Worm (Caenorhabditis elegans): ENCODE data around the gene srh-212.
"Not testable (repeated sequence)": the region's sequence is repeated elsewhere in the genome, so short reads cannot be mapped to it uniquely, and the experiment has no call there.

srh-212 gene

DNA sequence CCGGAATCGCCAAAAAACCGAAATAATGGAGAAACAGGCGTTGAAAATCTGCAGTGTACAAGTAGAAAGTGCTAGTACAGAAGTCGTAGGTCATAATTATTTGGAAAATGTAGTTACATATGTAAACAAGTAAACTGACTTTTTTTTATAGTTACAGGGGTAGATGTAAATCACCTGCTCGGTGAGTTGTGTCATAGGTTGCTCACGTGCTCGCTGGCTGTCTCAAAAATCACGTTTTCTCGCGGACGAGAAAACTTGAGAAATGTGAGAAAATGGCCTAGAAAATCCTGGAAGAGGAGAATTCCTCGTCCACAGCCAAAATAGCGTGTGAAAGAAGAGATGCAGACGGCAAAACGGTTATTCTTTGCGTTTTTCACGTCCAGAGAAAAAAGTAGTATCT is at the start of gene srh-212:
TSS of gene srh-212 (minus strand) at position 101 of the 400 bp plus-strand sequence.
- not testable (repeated sequence) for TF ChIP-seq K02D7.2, ceh-18, pros-1 (tag; optimal IDR thresholded peaks at IDR 0.05)

ce11 chrV:3644193-3644693 is 47.3 kb upstream of the srh-212 start, which contains the start of gene F59B1.8:
Gene F59B1.8 (minus strand): TSS chrV:3644243.
- peak; percentile 37 for TF ChIP-seq elt-2 (tag; optimal IDR thresholded peaks at IDR 0.05)
- TF ChIP-seq tbx-2 (tag; optimal IDR thresholded peaks at IDR 0.05) = peak; percentile 18
- TF ChIP-seq unc-55 (GFP tag; optimal IDR thresholded peaks at IDR 0.05) = no peak

- TF ChIP-seq ceh-9 (tag; optimal IDR thresholded peaks at IDR 0.05) (no peak), sox-2 (GFP tag; IDR thresholded peaks at IDR 0.05) (no peak), T23F11.4 (GFP tag; optimal IDR thresholded peaks at IDR 0.05) (no peak), nhr-232 (tag; optimal IDR thresholded peaks at IDR 0.05) (no peak), C38D4.7 (GFP tag; optimal IDR thresholded peaks at IDR 0.05) (no peak), unc-3 (GFP tag; conservative IDR thresholded peaks at IDR 0.05) (no peak), unc-3 (tag; optimal IDR thresholded peaks at IDR 0.05) (no peak), nhr-11 (tag; optimal IDR thresholded peaks at IDR 0.05) (no peak), pax-1 (tag; optimal IDR thresholded peaks at IDR 0.05) (no peak), ztf-16 (tag; optimal IDR thresholded peaks at IDR 0.05) (no peak), ceh-6 (GFP tag; optimal IDR thresholded peaks at IDR 0.05) (no peak), K09A11.1 (tag; optimal IDR thresholded peaks at IDR 0.05; ENCODE audit: insufficient read depth) (no peak), ceh-19 (GFP tag; optimal IDR thresholded peaks at IDR 0.05) (no peak), tbx-2 (tag; optimal IDR thresholded peaks at IDR 0.05) (no peak), pha-4 (tag; optimal IDR thresholded peaks at IDR 0.05) (no peak)
Measured at ce11 chrV:3639873-3640272, 42.9 kb upstream of the srh-212 start.

DNA sequence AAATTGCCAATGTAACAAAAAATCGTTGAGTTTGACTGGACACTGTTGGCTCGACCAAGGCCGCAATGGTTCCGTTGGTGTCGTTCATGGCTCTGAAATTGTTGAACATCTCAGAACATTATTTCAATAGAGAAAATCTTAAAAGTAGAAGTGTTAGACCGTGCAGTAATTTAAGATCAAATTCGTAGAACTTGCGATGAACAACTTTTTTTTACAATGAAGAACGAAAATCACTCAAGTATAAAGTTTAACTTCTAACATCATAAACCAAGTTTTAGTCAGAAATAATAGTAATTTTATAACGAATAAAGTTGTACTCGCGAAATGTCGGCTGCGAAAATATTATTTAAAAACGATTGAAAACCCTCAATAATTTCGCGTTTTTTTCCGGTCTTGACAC is 40.1 kb upstream of the srh-212 start, which contains the start of gene srx-41:
TSS of gene srx-41 (minus strand) at position 101 of the 400 bp plus-strand sequence.
- TF ChIP-seq nhr-232 (tag; optimal IDR thresholded peaks at IDR 0.05) = no peak
- no peak for TF ChIP-seq Y22D7AL.16 (tag; optimal IDR thresholded peaks at IDR 0.05)
- no peak for TF ChIP-seq mec-3 (tag; optimal IDR thresholded peaks at IDR 0.05; ENCODE audit: borderline replicate concordance)
- no peak for TF ChIP-seq K09A11.1 (tag; optimal IDR thresholded peaks at IDR 0.05; ENCODE audit: insufficient read depth)

ce11 chrV:3634293-3635016 is 37.5 kb upstream of the srh-212 start:
- TF ChIP-seq syd-9 (tag; optimal IDR thresholded peaks at IDR 0.05) = no peak
- peak; percentile 28 for TF ChIP-seq pqm-1 (tag; optimal IDR thresholded peaks at IDR 0.05)
- no peak for TF ChIP-seq ceh-24 (tag; optimal IDR thresholded peaks at IDR 0.05)
- no peak for TF ChIP-seq ceh-30 (tag; optimal IDR thresholded peaks at IDR 0.05)
- no peak for TF ChIP-seq unc-86 (tag; optimal IDR thresholded peaks at IDR 0.05)
- no peak for TF ChIP-seq mec-3 (tag; optimal IDR thresholded peaks at IDR 0.05; ENCODE audit: borderline replicate concordance)
- TF ChIP-seq nhr-11 (tag; optimal IDR thresholded peaks at IDR 0.05) = no peak
- TF ChIP-seq sdc-2 (tag; optimal IDR thresholded peaks at IDR 0.05) = no peak
- TF ChIP-seq elt-2 (tag; optimal IDR thresholded peaks at IDR 0.05) = peak; percentile 38
- no peak for TF ChIP-seq ets-4 (tag; optimal IDR thresholded peaks at IDR 0.05)
- no peak for TF ChIP-seq pha-4 (tag; optimal IDR thresholded peaks at IDR 0.05)

ce11 chrV:3633041-3633440 is 36.1 kb upstream of the srh-212 start, which contains the start of gene F59B1.2:
Gene F59B1.2 (plus strand): TSS chrV:3633341.
- TF ChIP-seq ref-2 (tag; optimal IDR thresholded peaks at IDR 0.05) (no peak), ztf-16 (tag; optimal IDR thresholded peaks at IDR 0.05) (no peak), pros-1 (tag; optimal IDR thresholded peaks at IDR 0.05) (no peak), ets-4 (tag; optimal IDR thresholded peaks at IDR 0.05) (no peak), nfya-1 (tag; optimal IDR thresholded peaks at IDR 0.05) (no peak), sox-4 (tag; optimal IDR thresholded peaks at IDR 0.05) (no peak), Y22D7AL.16 (tag; optimal IDR thresholded peaks at IDR 0.05) (no peak), nhr-232 (tag; optimal IDR thresholded peaks at IDR 0.05) (no peak), dve-1 (tag; optimal IDR thresholded peaks at IDR 0.05) (no peak), C38D4.7 (GFP tag; optimal IDR thresholded peaks at IDR 0.05) (no peak), pat-9 (tag; optimal IDR thresholded peaks at IDR 0.05) (no peak), elt-4 (tag; optimal IDR thresholded peaks at IDR 0.05) (no peak), F13H6.1 (tag; optimal IDR thresholded peaks at IDR 0.05) (no peak), elt-2 (tag; optimal IDR thresholded peaks at IDR 0.05) (no peak), zip-5 (tag; optimal IDR thresholded peaks at IDR 0.05) (no peak), gmeb-2 (tag; optimal IDR thresholded peaks at IDR 0.05) (no peak), ceh-45 (GFP tag; IDR thresholded peaks at IDR 0.05) (no peak)

Measured in whole organism, late embryonic.